Worm (Caenorhabditis elegans) whole organism, L4 larva: ENCODE measurements around the gene his-70.

Experiments
- D1046.2 ChIP-seq: fragments of 200-800 bp; sonication (Bioruptor generic); IDR thresholded peaks from 2 replicates; pipeline ENCODE4 v1.3.6; 2022; ENCODE audit warnings: missing genetic modification characterization, missing compliant biosample characterization
- F26F4.8 ChIP-seq: fragments of 200-800 bp; sonication (Bioruptor generic); conservative IDR thresholded peaks from 2 replicates; pipeline ENCODE4 v1.3.6; 2022; ENCODE audit warnings: missing genetic modification characterization, missing compliant biosample characterization
- F37D6.2 ChIP-seq: sonication (generic microtip); optimal IDR thresholded peaks from 2 replicates; lab custom pipeline; 2016; ENCODE audit warnings: mild to moderate bottlenecking, missing genetic modification characterization, missing compliant biosample characterization
- T20F7.1 ChIP-seq: fragments of 200-800 bp; sonication (Bioruptor generic); optimal IDR thresholded peaks from 2 replicates; lab custom pipeline; 2018; ENCODE audit warnings: mild to moderate bottlenecking, missing genetic modification characterization, missing compliant biosample characterization
- Y48G9A.11 ChIP-seq: fragments of 200-800 bp; sonication (Bioruptor generic); IDR thresholded peaks from 2 replicates; pipeline ENCODE4 v1.3.6; 2022; ENCODE audit warnings: missing genetic modification reagents, missing genetic modification characterization, missing compliant biosample characterization
- Y5F2A.4 ChIP-seq: fragments of 200-800 bp; sonication (Bioruptor generic); optimal IDR thresholded peaks from 2 replicates; lab custom pipeline; 2018; ENCODE audit warnings: mild to moderate bottlenecking, missing genetic modification characterization, missing compliant biosample characterization
- ZK337.2 ChIP-seq: fragments of 200-800 bp; sonication (Bioruptor generic); IDR thresholded peaks from 2 replicates; pipeline ENCODE4 v1.3.6; 2022; ENCODE audit warnings: missing genetic modification reagents, missing genetic modification characterization, missing compliant biosample characterization
- aha-1 ChIP-seq: fragments of 150-350 bp; peaks from one replicate; lab custom pipeline; 2014; ENCODE audit warnings: missing biosample characterization, missing genetic modification characterization
- aly-2 ChIP-seq: sonication (generic microtip); optimal IDR thresholded peaks from 2 replicates; lab custom pipeline; 2018; ENCODE audit warnings: missing biosample characterization, missing genetic modification characterization
- arid-1 ChIP-seq: fragments of 200-800 bp; sonication (Bioruptor generic); conservative IDR thresholded peaks from 2 replicates; pipeline ENCODE4 v1.3.6; 2022; ENCODE audit warnings: missing genetic modification reagents, missing genetic modification characterization, missing compliant biosample characterization
- attf-4 ChIP-seq: sonication (generic microtip); optimal IDR thresholded peaks from 3 replicates; lab custom pipeline; 2017; ENCODE audit warnings: missing biosample characterization, missing genetic modification characterization
- ceh-28 ChIP-seq: fragments of 150-350 bp; optimal IDR thresholded peaks from 2 replicates; lab custom pipeline; 2014; ENCODE audit warnings: missing biosample characterization, missing genetic modification reagents, missing genetic modification characterization
- ceh-32 ChIP-seq: sonication (generic microtip); optimal IDR thresholded peaks from 2 replicates; lab custom pipeline; 2016; ENCODE audit warnings: mild to moderate bottlenecking, missing genetic modification characterization, missing compliant biosample characterization; ENCODE audit not compliant: poor library complexity
- ceh-62 ChIP-seq: sonication (generic microtip); optimal IDR thresholded peaks from 2 replicates; lab custom pipeline; 2017; ENCODE audit warnings: missing biosample characterization, missing genetic modification characterization
- ceh-82 ChIP-seq: sonication (generic microtip); optimal IDR thresholded peaks from 2 replicates; lab custom pipeline; 2017; ENCODE audit warnings: missing biosample characterization, missing genetic modification characterization
- daf-12 ChIP-seq: fragments of 150-350 bp; optimal IDR thresholded peaks from 2 replicates; lab custom pipeline; 2014; ENCODE audit warnings: missing biosample characterization, missing genetic modification reagents, missing genetic modification characterization
- daf-16 ChIP-seq, 3 experiments: sonication (generic microtip); optimal IDR thresholded peaks; 2 replicates each; lab custom pipeline; 2016 to 2017; ENCODE audit warnings: missing genetic modification characterization in 3 of 3, missing genetic modification reagents in 3 of 3, mild to moderate bottlenecking in 2 of 3, missing compliant biosample characterization in 2 of 3, missing biosample characterization in 1 of 3, moderate library complexity in 1 of 3
- daf-8 ChIP-seq: fragments of 200-800 bp; sonication (Bioruptor generic); IDR thresholded peaks from 2 replicates; pipeline ENCODE4 v1.3.6; 2022; ENCODE audit warnings: missing genetic modification characterization, missing compliant biosample characterization
- dmd-6 ChIP-seq: fragments of 200-800 bp; sonication (Bioruptor generic); IDR thresholded peaks from 2 replicates; pipeline ENCODE4 v1.3.6; 2022; ENCODE audit warnings: missing genetic modification reagents, missing genetic modification characterization, missing compliant biosample characterization
- dmd-8 ChIP-seq: fragments of 200-800 bp; sonication (Bioruptor generic); IDR thresholded peaks from 2 replicates; pipeline ENCODE4 v1.3.6; 2022; ENCODE audit warnings: missing genetic modification characterization, missing compliant biosample characterization
- dpl-1 ChIP-seq: fragments of 150-350 bp; optimal IDR thresholded peaks from 2 replicates; lab custom pipeline; 2014; ENCODE audit warnings: missing biosample characterization, missing genetic modification reagents, missing genetic modification characterization
- dve-1 ChIP-seq: sonication (generic microtip); optimal IDR thresholded peaks from 2 replicates; lab custom pipeline; 2017; ENCODE audit warnings: antibody characterized with exemption, mild to moderate bottlenecking, missing genetic modification characterization, missing compliant biosample characterization; ENCODE audit not compliant: insufficient read depth
- egl-27 ChIP-seq: sonication (generic microtip); optimal IDR thresholded peaks from 3 replicates; lab custom pipeline; 2017; ENCODE audit warnings: missing biosample characterization, missing genetic modification reagents, missing genetic modification characterization
- egl-43 ChIP-seq: fragments of 200-800 bp; sonication (Bioruptor generic); IDR thresholded peaks from 2 replicates; pipeline ENCODE4 v1.3.6; 2022; ENCODE audit warnings: missing genetic modification reagents, missing genetic modification characterization, missing compliant biosample characterization
- fkh-10 ChIP-seq: fragments of 150-350 bp; optimal IDR thresholded peaks from 2 replicates; lab custom pipeline; 2014; ENCODE audit warnings: missing biosample characterization, missing genetic modification reagents, missing genetic modification characterization
- fos-1 ChIP-seq: fragments of 150-350 bp; optimal IDR thresholded peaks from 2 replicates; lab custom pipeline; 2014; ENCODE audit warnings: missing biosample characterization, missing genetic modification characterization
- hif-1 ChIP-seq, 2 experiments: sonication (generic microtip); optimal IDR thresholded peaks; 2 replicates each; lab custom pipeline; 2016 to 2017; ENCODE audit warnings: missing compliant biosample characterization in 2 of 2, missing genetic modification characterization in 2 of 2, missing genetic modification reagents in 2 of 2, missing genotype in 2 of 2, mild to moderate bottlenecking in 1 of 2
- hmg-1.1 ChIP-seq: fragments of 200-800 bp; sonication (Bioruptor generic); IDR thresholded peaks from 2 replicates; pipeline ENCODE4 v1.3.6; 2022; ENCODE audit warnings: missing genetic modification reagents, missing genetic modification characterization, missing compliant biosample characterization
- lin-15B ChIP-seq: fragments of 150-350 bp; sonication (generic microtip); optimal IDR thresholded peaks from 3 replicates; lab custom pipeline; 2014; ENCODE audit warnings: missing biosample characterization, missing genetic modification characterization
- madf-5 ChIP-seq, 2 experiments: fragments of 200-800 bp; sonication (Bioruptor generic); IDR thresholded peaks; 2 replicates each; pipeline ENCODE4 v1.3.6; 2022; ENCODE audit warnings: missing compliant biosample characterization in 2 of 2, missing genetic modification characterization in 2 of 2
- mdl-1 ChIP-seq, 2 experiments: fragments of 150-350 bp in 1 of 2; sonication (generic microtip) in 1 of 2; optimal IDR thresholded peaks; 2 replicates each; lab custom pipeline; 2014 to 2017; ENCODE audit warnings: missing biosample characterization in 2 of 2, missing genetic modification characterization in 2 of 2
- mdt-29 ChIP-seq: fragments of 200-800 bp; sonication (Bioruptor generic); IDR thresholded peaks from 2 replicates; pipeline ENCODE4 v1.3.6; 2022; ENCODE audit warnings: missing genetic modification reagents, missing genetic modification characterization, missing compliant biosample characterization
- mep-1 ChIP-seq: fragments of 150-350 bp; sonication (generic microtip); optimal IDR thresholded peaks from 3 replicates; lab custom pipeline; 2014; ENCODE audit warnings: missing biosample characterization, missing genetic modification characterization
- nhr-11 ChIP-seq: fragments of 150-350 bp; optimal IDR thresholded peaks from 2 replicates; lab custom pipeline; 2014; ENCODE audit warnings: missing biosample characterization, missing genetic modification characterization
- nhr-111 ChIP-seq: fragments of 200-800 bp; sonication (Bioruptor generic); optimal IDR thresholded peaks from 2 replicates; lab custom pipeline; 2018; ENCODE audit warnings: mild to moderate bottlenecking, missing genetic modification characterization, missing compliant biosample characterization
- nhr-237 ChIP-seq: sonication (generic microtip); optimal IDR thresholded peaks from 2 replicates; lab custom pipeline; 2017; ENCODE audit warnings: missing biosample characterization, missing genetic modification characterization
- nhr-42 ChIP-seq: fragments of 200-800 bp; sonication (Bioruptor generic); IDR thresholded peaks from 2 replicates; pipeline ENCODE4 v1.3.6; 2022; ENCODE audit warnings: missing genetic modification characterization, missing compliant biosample characterization
- nhr-77 ChIP-seq: fragments of 150-350 bp; optimal IDR thresholded peaks from 2 replicates; lab custom pipeline; 2014; ENCODE audit warnings: missing biosample characterization, missing genetic modification characterization
- pha-4 ChIP-seq, 2 experiments: fragments of 150-350 bp in 1 of 2; fragments of 200-800 bp in 1 of 2; sonication (Bioruptor generic) in 1 of 2; IDR thresholded peaks in 1 of 2; optimal IDR thresholded peaks in 1 of 2; 2 replicates each; pipeline versions ENCODE4 v1.3.6 to Lab custom; 2014 to 2022; ENCODE audit warnings: missing genetic modification characterization in 2 of 2, missing genetic modification reagents in 2 of 2, missing biosample characterization in 1 of 2, missing compliant biosample characterization in 1 of 2
- php-3 ChIP-seq: fragments of 200-800 bp; sonication (Bioruptor generic); IDR thresholded peaks from 2 replicates; pipeline ENCODE4 v1.3.6; 2022; ENCODE audit warnings: missing genetic modification reagents, missing genetic modification characterization, missing compliant biosample characterization
- sdz-12 ChIP-seq: fragments of 200-800 bp; sonication (Bioruptor generic); optimal IDR thresholded peaks from 2 replicates; lab custom pipeline; 2018; ENCODE audit warnings: mild to moderate bottlenecking, missing genetic modification characterization, missing compliant biosample characterization
- set-16 ChIP-seq: fragments of 200-800 bp; sonication (Bioruptor generic); IDR thresholded peaks from 2 replicates; pipeline ENCODE4 v1.3.6; 2022; ENCODE audit warnings: missing genetic modification reagents, missing genetic modification characterization, missing compliant biosample characterization
- snpc-1.2 ChIP-seq: fragments of 200-800 bp; sonication (Bioruptor generic); IDR thresholded peaks from 2 replicates; pipeline ENCODE4 v1.3.6; 2022; ENCODE audit warnings: missing genetic modification reagents, missing genetic modification characterization, missing compliant biosample characterization
- spr-1 ChIP-seq: sonication (generic microtip); optimal IDR thresholded peaks from 2 replicates; lab custom pipeline; 2016; ENCODE audit warnings: mild to moderate bottlenecking, missing genetic modification characterization, missing compliant biosample characterization
- tag-97 ChIP-seq: fragments of 200-800 bp; sonication (Bioruptor generic); IDR thresholded peaks from 2 replicates; pipeline ENCODE4 v1.3.6; 2022; ENCODE audit warnings: missing genetic modification characterization, missing compliant biosample characterization
- unc-62 ChIP-seq, 3 experiments: fragments of 150-350 bp in 1 of 3; sonication (generic microtip); optimal IDR thresholded peaks in 2 of 3; peaks in 1 of 3; 1 replicate in 1 of 3; 2 replicates in 2 of 3; lab custom pipeline; 2014 to 2017; ENCODE audit warnings: missing biosample characterization in 3 of 3, missing genetic modification characterization in 3 of 3, missing genetic modification reagents in 3 of 3, missing genotype in 1 of 3
- zag-1 ChIP-seq: fragments of 150-350 bp; optimal IDR thresholded peaks from 2 replicates; lab custom pipeline; 2014; ENCODE audit warnings: missing biosample characterization, missing genetic modification characterization
- zfp-2 ChIP-seq: sonication (generic microtip); optimal IDR thresholded peaks from 2 replicates; lab custom pipeline; 2016; ENCODE audit warnings: mild to moderate bottlenecking, missing genetic modification characterization, missing compliant biosample characterization
- zip-11 ChIP-seq: fragments of 200-800 bp; sonication (Bioruptor generic); IDR thresholded peaks from 2 replicates; pipeline ENCODE4 v1.3.6; 2022; ENCODE audit warnings: missing genetic modification characterization, missing compliant biosample characterization
- zip-2 ChIP-seq: fragments of 150-350 bp; optimal IDR thresholded peaks from 2 replicates; lab custom pipeline; 2014; ENCODE audit warnings: missing biosample characterization, missing genetic modification characterization
- ztf-11 ChIP-seq: fragments of 150-350 bp; optimal IDR thresholded peaks from 2 replicates; lab custom pipeline; 2014; ENCODE audit warnings: missing biosample characterization, missing genetic modification characterization

The his-70 gene

DNA sequence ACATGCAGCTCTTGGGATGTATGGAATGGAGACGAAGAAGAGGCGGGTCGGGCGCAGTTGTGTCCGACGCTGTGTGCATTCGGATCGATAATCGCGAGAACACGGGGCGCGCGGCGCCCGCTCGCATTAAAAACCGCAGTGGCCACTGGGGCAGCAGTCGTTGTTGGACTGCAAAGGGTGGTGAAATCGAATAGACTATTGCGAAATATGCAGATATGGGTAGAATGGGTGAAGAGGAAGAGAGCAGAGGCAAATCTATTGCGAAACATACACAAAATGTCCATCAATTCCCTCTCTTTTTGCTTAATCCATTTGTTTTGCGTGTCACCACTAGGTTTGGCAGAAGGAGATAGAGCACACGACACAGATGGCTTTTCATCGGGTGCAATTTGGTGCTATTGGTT is 41.8 kb downstream of the his-70 start (continued):
- TF ChIP-seq egl-43 (GFP tag; lab: Robert Waterston, UW): peak; percentile 80
- TF ChIP-seq mdl-1 (tag; optimal IDR thresholded peaks at IDR 0.05; lab: Kevin White, UChicago): peak in 1 of 2 experiments; percentile 61
- no peak for TF ChIP-seq D1046.2 (GFP tag; lab: Robert Waterston, UW)
- peak; percentile 76 for TF ChIP-seq ceh-28 (tag; lab: Kevin White, UChicago)
- TF ChIP-seq mep-1 (tag; lab: Kevin White, UChicago): peak; percentile 74
- no peak for TF ChIP-seq zip-11 (GFP tag; lab: Robert Waterston, UW)
- TF ChIP-seq Y48G9A.11 (GFP tag; lab: Robert Waterston, UW): no peak; the same call in 1 of the 2 replicates
- TF ChIP-seq daf-12 (tag; lab: Kevin White, UChicago): no peak
- no peak for TF ChIP-seq ceh-32 (tag; lab: Kevin White, UChicago)
- no peak for TF ChIP-seq sdz-12 (GFP tag; lab: Kevin White, UChicago)
- no peak for TF ChIP-seq snpc-1.2
- no peak for TF ChIP-seq nhr-77 (tag; lab: Kevin White, UChicago)
- TF ChIP-seq dmd-8 (GFP tag; lab: Robert Waterston, UW): no peak; the same call in 1 of the 2 replicates
- peak; percentile 47 for TF ChIP-seq fkh-10 (GFP tag; lab: Kevin White, UChicago)
- TF ChIP-seq zip-2: no peak
- no peak for TF ChIP-seq pha-4 (GFP tag; IDR thresholded peaks at IDR 0.05; lab: Robert Waterston, UW)
- TF ChIP-seq pha-4 (tag; optimal IDR thresholded peaks at IDR 0.05; lab: Kevin White, UChicago): no peak
- TF ChIP-seq spr-1: peak; percentile 10
- peak; percentile 88 for TF ChIP-seq nhr-11 (tag; lab: Kevin White, UChicago)
- TF ChIP-seq set-16 (GFP tag; lab: Robert Waterston, UW): peak; percentile 68
- TF ChIP-seq F26F4.8 (GFP tag; lab: Robert Waterston, UW): 0 out of 2 replicates have a peak, but pooled peaks have one; percentile 34
- TF ChIP-seq daf-16 (GFP tag; optimal IDR thresholded peaks at IDR 0.05; lab: Kevin White, UChicago): no peak
- no peak for TF ChIP-seq daf-16 (tag; optimal IDR thresholded peaks at IDR 0.05; lab: Kevin White, UChicago)
- TF ChIP-seq T20F7.1 (GFP tag; lab: Kevin White, UChicago): no peak
- no peak for TF ChIP-seq zag-1
- no peak for TF ChIP-seq nhr-237 (tag; lab: Kevin White, UChicago)
- TF ChIP-seq zfp-2 (tag; lab: Kevin White, UChicago): no peak
- TF ChIP-seq nhr-42 (GFP tag; lab: Robert Waterston, UW): no peak
- no peak for TF ChIP-seq egl-27 (tag; lab: Kevin White, UChicago)
- no peak for TF ChIP-seq dve-1 (tag; lab: Kevin White, UChicago)
- TF ChIP-seq hif-1 (tag; optimal IDR thresholded peaks at IDR 0.05; lab: Kevin White, UChicago): peak in 1 of 2 experiments; percentile 58
- TF ChIP-seq ceh-82 (tag; lab: Kevin White, UChicago): no peak
- TF ChIP-seq attf-4 (tag; lab: Kevin White, UChicago): no peak
- no peak for TF ChIP-seq arid-1 (GFP tag; lab: Robert Waterston, UW)
- TF ChIP-seq Y5F2A.4: no peak
- TF ChIP-seq nhr-111: no peak
- TF ChIP-seq dmd-6 (GFP tag; lab: Robert Waterston, UW): no peak; the same call in 1 of the 2 replicates
- no peak for TF ChIP-seq fos-1 (tag; lab: Kevin White, UChicago)
- peak; percentile 1 for TF ChIP-seq dpl-1 (GFP tag; lab: Kevin White, UChicago)
- peak; percentile 96 for TF ChIP-seq aha-1
- TF ChIP-seq ZK337.2: no peak
- no peak for TF ChIP-seq aly-2
- TF ChIP-seq unc-62 (GFP tag; optimal IDR thresholded peaks at IDR 0.05 in 1 of 2; lab: Kevin White, UChicago): peak in 1 of 2 experiments; percentile 48
- no peak for TF ChIP-seq unc-62 (tag; optimal IDR thresholded peaks at IDR 0.05; lab: Kevin White, UChicago)
- TF ChIP-seq madf-5 (GFP tag; IDR thresholded peaks at IDR 0.05; lab: Robert Waterston, UW): no peak
- no peak for TF ChIP-seq ceh-62 (tag; lab: Kevin White, UChicago)
- no peak for TF ChIP-seq php-3 (GFP tag; lab: Robert Waterston, UW)
- TF ChIP-seq hmg-1.1: peak; percentile 73
- TF ChIP-seq ztf-11 (tag; lab: Kevin White, UChicago): no peak
- no peak for TF ChIP-seq tag-97 (GFP tag; lab: Robert Waterston, UW)
- TF ChIP-seq F37D6.2 (tag; lab: Kevin White, UChicago): peak; percentile 74
- no peak for TF ChIP-seq daf-8
- TF ChIP-seq lin-15B (tag; lab: Kevin White, UChicago): no peak
- TF ChIP-seq mdt-29 (GFP tag; lab: Robert Waterston, UW): no peak
